Worm (Caenorhabditis elegans): ENCODE results near the gene fahd-1.

The fahd-1 gene

DNA sequence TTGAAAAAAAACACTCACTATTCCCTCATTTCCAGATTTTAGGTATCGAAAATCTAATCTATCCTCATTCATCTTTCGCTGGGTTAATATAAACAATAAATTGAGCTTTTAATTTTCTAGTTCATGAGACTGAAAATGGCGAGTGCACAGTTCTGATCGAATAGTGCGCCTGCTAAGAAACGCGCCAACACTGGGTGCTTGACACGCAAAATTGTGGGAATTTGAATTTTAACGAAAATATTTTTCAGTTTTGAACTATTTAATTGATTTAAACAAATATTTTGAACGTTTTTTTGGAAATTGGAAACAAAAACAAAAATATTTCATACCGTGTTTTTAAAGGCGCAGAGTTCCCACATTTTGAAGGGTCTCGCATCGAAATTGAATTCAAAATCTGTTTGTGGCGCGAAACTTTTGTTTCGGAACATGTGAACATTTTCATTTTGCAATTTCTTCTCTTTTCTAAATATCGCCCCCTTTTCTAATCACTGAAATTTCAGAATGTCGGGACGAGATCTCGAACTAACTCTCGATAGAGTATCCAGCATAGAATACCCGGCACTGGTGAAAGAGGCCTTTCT lies 36.6 kb downstream of the fahd-1 start, which contains the start of the genes C29E4.13 and npp-15 (continued):
- no peak for TF ChIP-seq daf-16 (GFP tag; optimal IDR thresholded peaks at IDR 0.05)
- peak; percentile 37 for TF ChIP-seq daf-16 (tag; optimal IDR thresholded peaks at IDR 0.05)
- TF ChIP-seq fkh-10 (GFP tag; optimal IDR thresholded peaks at IDR 0.05), result no peak
- TF ChIP-seq D1046.2 (GFP tag; IDR thresholded peaks at IDR 0.05), result no peak
- TF ChIP-seq zip-2 (tag; optimal IDR thresholded peaks at IDR 0.05), result no peak
- TF ChIP-seq F10B5.3 (tag; optimal IDR thresholded peaks at IDR 0.05), result no peak
- no peak for TF ChIP-seq daf-8 (GFP tag; IDR thresholded peaks at IDR 0.05)
- TF ChIP-seq unc-39 (tag; optimal IDR thresholded peaks at IDR 0.05), result no peak
- TF ChIP-seq Y75B8A.6 (GFP tag; IDR thresholded peaks at IDR 0.05), result no peak
- TF ChIP-seq mxl-2 (GFP tag; conservative IDR thresholded peaks at IDR 0.05), result no peak
- TF ChIP-seq lin-13 (GFP tag; optimal IDR thresholded peaks at IDR 0.05), result no peak
- peak; percentile 21 for TF ChIP-seq pqm-1 (tag; optimal IDR thresholded peaks at IDR 0.05)
- no peak for TF ChIP-seq sdz-12 (GFP tag; optimal IDR thresholded peaks at IDR 0.05)
- peak; percentile 72 for TF ChIP-seq T20F7.1 (GFP tag; optimal IDR thresholded peaks at IDR 0.05)
- peak; percentile 64 for TF ChIP-seq mes-2 (tag; optimal IDR thresholded peaks at IDR 0.05; ENCODE audit: poor library complexity, severe bottlenecking)
- TF ChIP-seq lin-39 (tag; optimal IDR thresholded peaks at IDR 0.05), result no peak
- no peak for TF ChIP-seq lir-3 (tag; optimal IDR thresholded peaks at IDR 0.05)
- TF ChIP-seq Y48G9A.11 (GFP tag; IDR thresholded peaks at IDR 0.05), result no peak
- TF ChIP-seq spr-3 (GFP tag; optimal IDR thresholded peaks at IDR 0.05), result no peak
- TF ChIP-seq hlh-30 (tag; optimal IDR thresholded peaks at IDR 0.05; ENCODE audit: insufficient read depth), result peak; percentile 12
- no peak for TF ChIP-seq aha-1 (tag)
- no peak for TF ChIP-seq ceh-44 (GFP tag; IDR thresholded peaks at IDR 0.05)
- no peak for TF ChIP-seq nhr-6 (tag; optimal IDR thresholded peaks at IDR 0.05)
- no peak for TF ChIP-seq nhr-41 (GFP tag; IDR thresholded peaks at IDR 0.05)
- no peak for TF ChIP-seq R02D3.7 (tag; optimal IDR thresholded peaks at IDR 0.05)
- TF ChIP-seq ztf-11 (tag; optimal IDR thresholded peaks at IDR 0.05), result no peak
- TF ChIP-seq nhr-11 (tag; optimal IDR thresholded peaks at IDR 0.05), result no peak
- no peak for TF ChIP-seq F37D6.2 (tag; optimal IDR thresholded peaks at IDR 0.05)
- TF ChIP-seq nhr-42 (GFP tag; IDR thresholded peaks at IDR 0.05), result no peak
- TF ChIP-seq madf-9 (GFP tag; conservative IDR thresholded peaks at IDR 0.05), result no peak
- no peak for TF ChIP-seq skn-1 (tag; optimal IDR thresholded peaks at IDR 0.05)
- TF ChIP-seq nhr-28 (tag; optimal IDR thresholded peaks at IDR 0.05), result peak; percentile 34
- TF ChIP-seq lin-1 (GFP tag; IDR thresholded peaks at IDR 0.05), result no peak
- TF ChIP-seq aly-2 (tag; optimal IDR thresholded peaks at IDR 0.05), result no peak
- no peak for TF ChIP-seq ZK337.2 (GFP tag; IDR thresholded peaks at IDR 0.05)
- TF ChIP-seq hmg-1.1 (GFP tag; IDR thresholded peaks at IDR 0.05), result no peak
- TF ChIP-seq ceh-62 (tag; optimal IDR thresholded peaks at IDR 0.05), result no peak
- no peak for TF ChIP-seq egl-27 (tag; optimal IDR thresholded peaks at IDR 0.05)

ce11 chrIII:7933235-7933634 lies 41.2 kb downstream of the fahd-1 start, which contains the start of gene ran-2:
ran-2 (plus strand) TSS chrIII:7933535.
- TF ChIP-seq F10B5.3 (tag; optimal IDR thresholded peaks at IDR 0.05) (no peak), dve-1 (tag; optimal IDR thresholded peaks at IDR 0.05; ENCODE audit: insufficient read depth) (peak; percentile 16), daf-16 (GFP tag; optimal IDR thresholded peaks at IDR 0.05) (no peak), daf-16 (tag; optimal IDR thresholded peaks at IDR 0.05) (peak; percentile 50), pqm-1 (tag; optimal IDR thresholded peaks at IDR 0.05) (peak; percentile 22)

ce11 chrIII:7937548-7937947 lies 45.5 kb downstream of the fahd-1 start, which contains the start of gene C29E4.10:
C29E4.10 (plus strand) TSS chrIII:7937848.
- TF ChIP-seq egl-27 (tag; optimal IDR thresholded peaks at IDR 0.05) (no peak), aly-2 (tag; optimal IDR thresholded peaks at IDR 0.05) (no peak), ceh-20 (GFP tag; IDR thresholded peaks at IDR 0.05) (no peak), nhr-25 (tag; optimal IDR thresholded peaks at IDR 0.05; ENCODE audit: borderline replicate concordance, insufficient read depth) (no peak), nhr-41 (GFP tag; IDR thresholded peaks at IDR 0.05) (no peak), dmd-6 (GFP tag; IDR thresholded peaks at IDR 0.05) (no peak), ztf-11 (tag; optimal IDR thresholded peaks at IDR 0.05) (no peak), dmd-9 (GFP tag; IDR thresholded peaks at IDR 0.05) (no peak), ceh-82 (tag; optimal IDR thresholded peaks at IDR 0.05) (no peak), nhr-77 (tag; optimal IDR thresholded peaks at IDR 0.05) (no peak)

Measured in whole organism, L4 larva.